Worm (Caenorhabditis elegans): ENCODE measurements around the gene C50F4.4.

C50F4.4 gene

DNA sequence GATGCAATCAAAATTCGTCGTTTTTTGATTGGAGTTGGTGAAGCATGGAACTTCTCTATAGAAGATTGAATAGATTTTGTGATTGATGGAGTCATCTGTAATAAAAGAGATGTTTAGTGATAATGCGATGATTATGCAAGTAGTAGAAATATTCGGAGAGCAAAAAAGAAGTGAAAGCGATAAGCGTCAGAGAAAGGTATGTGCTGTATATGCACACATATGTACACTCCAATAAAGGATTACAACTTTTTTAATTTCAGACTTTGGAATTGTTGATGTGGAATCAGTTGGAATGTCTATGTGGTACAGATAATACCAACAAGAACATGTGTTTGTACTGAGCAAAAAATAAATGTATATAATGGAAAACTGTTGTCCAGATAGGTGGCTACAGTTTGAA, 33.6 kb downstream of the C50F4.4 start, which contains the start of gene F25B3.5:
Gene F25B3.5 (minus strand): TSS at position 101 of the 400 bp plus-strand sequence.
- peak; percentile 41 for TF ChIP-seq elt-2 (tag; optimal IDR thresholded peaks at IDR 0.05)
- TF ChIP-seq egl-13 (tag; optimal IDR thresholded peaks at IDR 0.05) = no peak

DNA sequence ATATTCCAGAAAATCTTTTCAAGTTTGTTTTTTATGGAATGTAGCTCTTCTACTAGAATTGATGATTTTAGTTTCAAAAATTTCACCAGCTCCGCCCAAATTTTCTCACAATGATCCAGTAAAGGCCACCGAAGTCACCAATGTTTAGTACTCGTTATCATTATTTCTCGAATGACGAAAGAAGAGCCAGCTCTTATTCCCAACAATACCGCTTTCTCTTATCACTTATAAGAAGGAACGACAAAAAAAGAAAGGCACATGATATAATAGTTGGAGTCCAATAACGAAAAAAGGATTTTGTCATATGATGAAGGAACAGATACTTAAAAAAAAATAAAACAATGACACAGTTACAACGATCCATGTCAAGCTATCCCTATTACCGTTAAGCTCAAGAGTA, 34.5 kb downstream of the C50F4.4 start:
- TF ChIP-seq elt-2 (tag; optimal IDR thresholded peaks at IDR 0.05) (peak; percentile 68), fkh-4 (tag; optimal IDR thresholded peaks at IDR 0.05; ENCODE audit: borderline replicate concordance) (no peak)

DNA sequence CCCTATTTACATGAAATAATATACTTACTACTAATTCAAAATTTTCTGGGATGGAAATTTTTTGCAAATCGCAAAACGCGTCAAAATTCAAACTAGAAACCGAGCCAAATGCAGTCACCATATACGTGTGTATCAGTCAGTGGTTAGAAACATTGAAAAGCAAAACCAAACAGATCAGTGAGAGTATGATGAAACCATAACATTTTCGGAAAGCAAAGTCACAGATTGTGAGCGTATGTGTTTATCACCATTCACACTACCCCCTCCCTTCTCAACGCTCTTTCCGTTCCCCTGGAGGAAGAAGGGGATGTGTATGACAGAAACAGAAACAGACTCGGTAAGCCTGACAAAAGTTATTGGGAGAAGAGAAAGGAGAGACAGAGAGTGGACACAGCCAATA, 35.1 kb downstream of the C50F4.4 start:
- TF ChIP-seq blmp-1 (tag; optimal IDR thresholded peaks at IDR 0.05) (peak; percentile 30), alr-1 (tag; optimal IDR thresholded peaks at IDR 0.05; ENCODE audit: borderline replicate concordance) (no peak)

DNA sequence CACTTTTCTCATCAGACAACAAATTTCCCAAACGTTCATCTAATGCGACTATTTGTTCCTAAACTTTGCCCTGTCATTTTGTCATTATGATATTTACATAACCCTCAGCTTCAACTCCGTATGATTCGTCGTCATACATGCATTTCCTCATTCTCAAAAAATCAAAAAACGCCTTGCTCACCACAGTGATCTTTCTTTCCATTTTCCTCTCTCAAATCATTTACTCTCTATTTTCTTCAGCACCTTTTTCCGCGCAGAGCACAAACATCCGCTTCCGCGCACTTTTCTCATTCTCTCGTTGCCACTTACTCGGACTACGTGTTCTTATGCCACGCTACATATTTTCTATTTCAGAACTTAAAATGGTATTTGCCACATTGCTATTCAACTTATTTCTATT, 40.4 kb downstream of the C50F4.4 start, which contains the start of gene F25B3.2:
Gene F25B3.2 (plus strand): TSS at position 301 of the 400 bp plus-strand sequence.
- TF ChIP-seq sox-4 (tag; optimal IDR thresholded peaks at IDR 0.05) (no peak), egl-13 (tag; optimal IDR thresholded peaks at IDR 0.05) (no peak), unc-98 (GFP tag; IDR thresholded peaks at IDR 0.05) (no peak), ces-1 (GFP tag; optimal IDR thresholded peaks at IDR 0.05) (no peak), fkh-10 (GFP tag; optimal IDR thresholded peaks at IDR 0.05) (no peak), C16A3.4 (tag; optimal IDR thresholded peaks at IDR 0.05) (no peak), ceh-90 (tag; optimal IDR thresholded peaks at IDR 0.05) (no peak), nhr-47 (tag; optimal IDR thresholded peaks at IDR 0.05) (no peak), alr-1 (tag; optimal IDR thresholded peaks at IDR 0.05; ENCODE audit: borderline replicate concordance) (no peak), nhr-11 (tag; optimal IDR thresholded peaks at IDR 0.05) (no peak), ztf-11 (tag; optimal IDR thresholded peaks at IDR 0.05) (no peak), aly-2 (tag; optimal IDR thresholded peaks at IDR 0.05) (no peak), jun-1 (tag; optimal IDR thresholded peaks at IDR 0.05) (no peak), dpl-1 (GFP tag; optimal IDR thresholded peaks at IDR 0.05) (no peak)

DNA sequence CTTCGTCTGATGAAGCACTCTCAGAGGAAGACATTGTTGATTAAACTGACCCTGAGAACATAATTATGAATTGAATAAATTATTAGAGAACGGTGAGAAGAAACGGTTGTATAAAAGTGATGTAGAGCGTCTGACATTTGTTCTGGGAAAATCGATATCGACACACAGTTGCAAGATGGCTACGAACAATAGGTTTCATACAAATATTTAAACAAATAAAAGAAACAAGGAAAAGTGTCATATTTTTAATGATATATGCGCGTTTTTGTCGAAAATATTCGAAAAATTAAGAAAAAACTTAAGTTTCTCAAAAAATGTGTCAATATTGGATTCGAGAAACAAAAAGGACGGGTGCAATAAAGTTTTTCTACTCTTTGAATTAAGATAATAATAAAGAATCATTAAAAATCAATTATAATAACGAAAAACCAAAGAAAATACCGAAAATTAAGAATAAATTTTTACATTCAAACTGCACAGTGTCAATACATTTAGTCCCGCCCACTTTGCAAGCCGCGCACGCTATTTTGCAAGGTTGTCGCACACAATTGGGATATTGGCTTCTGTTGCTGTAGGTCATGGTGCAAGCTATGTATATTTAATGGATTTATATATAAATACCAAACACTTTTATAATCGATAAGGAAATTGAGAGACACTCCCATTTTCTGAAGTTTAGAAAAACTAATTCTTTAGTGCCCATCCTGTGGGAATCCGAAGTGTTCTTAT, 46.2 kb downstream of the C50F4.4 start, which contains the start of gene rtfo-1:
Gene rtfo-1 (minus strand): TSS at position 51 of the 729 bp plus-strand sequence.
- TF ChIP-seq blmp-1 (tag; optimal IDR thresholded peaks at IDR 0.05) (peak; percentile 28), nhr-90 (tag; optimal IDR thresholded peaks at IDR 0.05; ENCODE audit: poor library complexity) (peak; percentile 69), efl-1 (optimal IDR thresholded peaks at IDR 0.05) (peak; percentile 37 to 51), efl-1 (GFP tag; optimal IDR thresholded peaks at IDR 0.05 in 1 of 2) (peak; percentile 17 to 96), mdl-1 (tag; optimal IDR thresholded peaks at IDR 0.05) (peak in 1 of 2 experiments; percentile 48), lin-35 (GFP tag; optimal IDR thresholded peaks at IDR 0.05) (peak; percentile 29 to 60), nhr-47 (tag; optimal IDR thresholded peaks at IDR 0.05) (peak; percentile 58), nhr-19 (GFP tag; conservative IDR thresholded peaks at IDR 0.05) (peak; percentile 29), snu-23 (GFP tag; optimal IDR thresholded peaks at IDR 0.05) (peak; percentile 60), pax-3 (tag; optimal IDR thresholded peaks at IDR 0.05) (no peak), nhr-71 (tag; optimal IDR thresholded peaks at IDR 0.05) (peak; percentile 58), unc-86 (tag; optimal IDR thresholded peaks at IDR 0.05) (peak; percentile 23), zip-4 (GFP tag; optimal IDR thresholded peaks at IDR 0.05) (peak; percentile 16), C16A3.4 (tag; optimal IDR thresholded peaks at IDR 0.05) (peak; percentile 25), lir-3 (tag; optimal IDR thresholded peaks at IDR 0.05; ENCODE audit: poor library complexity) (peak; percentile 31), Y116A8C.19 (tag; optimal IDR thresholded peaks at IDR 0.05; ENCODE audit: borderline replicate concordance) (no peak), xbp-1 (tag; optimal IDR thresholded peaks at IDR 0.05) (peak; percentile 54), sup-37 (GFP tag; optimal IDR thresholded peaks at IDR 0.05) (no peak), fkh-10 (GFP tag; optimal IDR thresholded peaks at IDR 0.05) (no peak), dpl-1 (GFP tag; optimal IDR thresholded peaks at IDR 0.05) (peak; percentile 30 to 50 (median 47)), isw-1 (GFP tag; IDR thresholded peaks at IDR 0.05) (no peak), unc-30 (tag; optimal IDR thresholded peaks at IDR 0.05) (no peak), ztf-4 (tag; optimal IDR thresholded peaks at IDR 0.05) (peak; percentile 47), skn-1 (tag; optimal IDR thresholded peaks at IDR 0.05) (peak; percentile 58), aly-2 (tag; optimal IDR thresholded peaks at IDR 0.05) (no peak), alr-1 (tag; optimal IDR thresholded peaks at IDR 0.05; ENCODE audit: borderline replicate concordance) (no peak), tbx-2 (tag; optimal IDR thresholded peaks at IDR 0.05) (peak; percentile 39), lin-39 (tag; optimal IDR thresholded peaks at IDR 0.05) (no peak), swsn-7 (tag; optimal IDR thresholded peaks at IDR 0.05) (peak; percentile 56), nhr-85 (tag) (peak; percentile 75), ztf-11 (tag; optimal IDR thresholded peaks at IDR 0.05) (peak in 1 of 2 experiments; percentile 7), dsc-1 (tag; optimal IDR thresholded peaks at IDR 0.05) (peak; percentile 35)
